Worm (Caenorhabditis elegans): ENCODE measurements around the gene F32D8.7.

ce11 chrV:10924731-10925130 lies 26.5 kb downstream of the F32D8.7 start, which contains the start of gene F58B4.6:
- TF ChIP-seq dao-5 (tag; optimal IDR thresholded peaks at IDR 0.05) (no peak), him-1 (tag; optimal IDR thresholded peaks at IDR 0.05) (no peak), W03F9.2 (tag; optimal IDR thresholded peaks at IDR 0.05) (no peak)

Measured in whole organism, L4/young adult.